Fruit fly (Drosophila melanogaster) whole organism, embryonic: ENCODE data around the gene Rai1.

Experiments used
- CG10321 ChIP-seq: fragments of 200-800 bp; sonication (Bioruptor generic); IDR thresholded peaks from 2 replicates; pipeline ENCODE4 v1.3.6; 2022; ENCODE audit warnings: missing biosample characterization, missing genetic modification characterization
- CG10431 ChIP-seq: fragments of 200-800 bp; sonication (Bioruptor generic); optimal IDR thresholded peaks from 3 replicates; lab custom pipeline; 2018; ENCODE audit warnings: missing biosample characterization, mild to moderate bottlenecking, missing genetic modification characterization
- CG10543 ChIP-seq: fragments of 200-800 bp; sonication (Bioruptor generic); optimal IDR thresholded peaks from 3 replicates; lab custom pipeline; 2017; ENCODE audit warnings: missing biosample characterization, mild to moderate bottlenecking, missing genetic modification characterization, moderate library complexity
- CG10654 ChIP-seq: fragments of 200-800 bp; sonication (Bioruptor generic); optimal IDR thresholded peaks from 2 replicates; lab custom pipeline; 2016; ENCODE audit warnings: missing biosample characterization, missing genetic modification characterization
- CG11247 ChIP-seq: fragments of 200-800 bp; sonication (Bioruptor generic); IDR thresholded peaks from 2 replicates; pipeline ENCODE4 v1.3.6; 2022; ENCODE audit warnings: missing biosample characterization, missing genetic modification characterization
- CG12236 ChIP-seq: fragments of 200-800 bp; sonication (Bioruptor generic); optimal IDR thresholded peaks from 2 replicates; lab custom pipeline; 2016; ENCODE audit warnings: missing biosample characterization, missing genetic modification characterization
- CG12299 ChIP-seq: fragments of 200-800 bp; sonication (Bioruptor generic); optimal IDR thresholded peaks from 2 replicates; lab custom pipeline; 2018; ENCODE audit warnings: missing biosample characterization, mild to moderate bottlenecking, missing genetic modification characterization
- CG13894 ChIP-seq: fragments of 200-800 bp; sonication (Bioruptor generic); optimal IDR thresholded peaks from 3 replicates; lab custom pipeline; 2018; ENCODE audit warnings: missing biosample characterization, mild to moderate bottlenecking, missing genetic modification characterization, moderate library complexity
- CG1529 ChIP-seq: fragments of 200-800 bp; sonication (Bioruptor generic); optimal IDR thresholded peaks from 3 replicates; lab custom pipeline; 2018; ENCODE audit warnings: missing biosample characterization, missing genetic modification characterization
- CG15479 ChIP-seq: fragments of 200-800 bp; sonication (Bioruptor generic); optimal IDR thresholded peaks from 3 replicates; lab custom pipeline; 2019; ENCODE audit warnings: missing biosample characterization, mild to moderate bottlenecking, missing genetic modification characterization, moderate library complexity
- CG18599 ChIP-seq: fragments of 200-800 bp; sonication (Bioruptor generic); optimal IDR thresholded peaks from 3 replicates; lab custom pipeline; 2017; ENCODE audit warnings: missing biosample characterization, missing genetic modification characterization, mild to moderate bottlenecking, moderate library complexity, missing genetic modification reagents
- CG2129 ChIP-seq: fragments of 200-800 bp; sonication (Bioruptor generic); IDR thresholded peaks from 2 replicates; pipeline ENCODE4 v1.3.6; 2022; ENCODE audit warnings: missing biosample characterization, missing genetic modification characterization; ENCODE audit not compliant: partially characterized antibody
- CG33213 ChIP-seq: fragments of 200-800 bp; sonication (Bioruptor generic); optimal IDR thresholded peaks from 3 replicates; lab custom pipeline; 2016; ENCODE audit warnings: missing biosample characterization, missing genetic modification characterization
- CG3995 ChIP-seq: fragments of 200-800 bp; sonication (Bioruptor generic); optimal IDR thresholded peaks from 3 replicates; lab custom pipeline; 2016; ENCODE audit warnings: missing biosample characterization, missing genetic modification characterization
- CG5180 ChIP-seq: fragments of 200-800 bp; sonication (Bioruptor generic); optimal IDR thresholded peaks from 3 replicates; lab custom pipeline; 2017; ENCODE audit warnings: missing biosample characterization, missing genetic modification characterization, mild to moderate bottlenecking, moderate library complexity, missing genetic modification reagents
- CG6689 ChIP-seq: fragments of 200-800 bp; sonication (Bioruptor generic); IDR thresholded peaks from 2 replicates; pipeline ENCODE4 v1.3.6; 2022; ENCODE audit warnings: missing biosample characterization, missing genetic modification characterization
- CG6854 ChIP-seq: fragments of 200-800 bp; sonication (Bioruptor generic); optimal IDR thresholded peaks from 3 replicates; lab custom pipeline; 2017; ENCODE audit warnings: missing biosample characterization, mild to moderate bottlenecking, missing genetic modification characterization
- CG8281 ChIP-seq: fragments of 200-800 bp; sonication (Bioruptor generic); optimal IDR thresholded peaks from 2 replicates; lab custom pipeline; 2018; ENCODE audit warnings: missing biosample characterization, mild to moderate bottlenecking, missing genetic modification characterization, moderate library complexity
- CG8765 ChIP-seq: fragments of 200-800 bp; sonication (Bioruptor generic); IDR thresholded peaks from 2 replicates; pipeline ENCODE4 v1.3.6; 2022; ENCODE audit warnings: missing biosample characterization, missing genetic modification characterization
- CG9437 ChIP-seq: fragments of 200-800 bp; sonication (Bioruptor generic); optimal IDR thresholded peaks from 2 replicates; lab custom pipeline; 2018; ENCODE audit warnings: missing biosample characterization, mild to moderate bottlenecking, missing genetic modification characterization
- CkIIα-i1 ChIP-seq: fragments of 200-800 bp; sonication (Bioruptor generic); IDR thresholded peaks from 2 replicates; pipeline ENCODE4 v1.3.6; 2022; ENCODE audit warnings: missing biosample characterization, missing genetic modification characterization
- CrebB ChIP-seq: fragments of 200-800 bp; sonication (Bioruptor generic); optimal IDR thresholded peaks from 3 replicates; lab custom pipeline; 2018; ENCODE audit warnings: missing biosample characterization, mild to moderate bottlenecking, missing genetic modification characterization
- Dip3 ChIP-seq: fragments of 200-800 bp; sonication (Bioruptor generic); optimal IDR thresholded peaks from 3 replicates; lab custom pipeline; 2016; ENCODE audit warnings: missing biosample characterization, missing genetic modification characterization
- Doc2 ChIP-seq: fragments of 200-800 bp; sonication (Bioruptor generic); IDR thresholded peaks from 2 replicates; pipeline ENCODE4 v1.3.6; 2022; ENCODE audit warnings: missing biosample characterization, missing genetic modification characterization
- Drgx ChIP-seq: fragments of 200-800 bp; sonication (Bioruptor generic); IDR thresholded peaks from 2 replicates; pipeline ENCODE4 v1.3.6; 2022; ENCODE audit warnings: missing biosample characterization, missing genetic modification characterization
- Gsc ChIP-seq: fragments of 200-800 bp; sonication (Bioruptor generic); IDR thresholded peaks from 2 replicates; pipeline ENCODE4 v1.3.6; 2022; ENCODE audit warnings: missing biosample characterization, missing genetic modification characterization
- MTF-1 ChIP-seq: fragments of 200-800 bp; sonication (Bioruptor generic); optimal IDR thresholded peaks from 2 replicates; lab custom pipeline; 2018; ENCODE audit warnings: missing biosample characterization, mild to moderate bottlenecking, missing genetic modification characterization, borderline replicate concordance
- Meics ChIP-seq: fragments of 200-800 bp; sonication (Bioruptor generic); optimal IDR thresholded peaks from 2 replicates; lab custom pipeline; 2017; ENCODE audit warnings: missing biosample characterization, mild to moderate bottlenecking, missing genetic modification characterization
- Myb ChIP-seq: fragments of 200-800 bp; sonication (Bioruptor generic); optimal IDR thresholded peaks from 2 replicates; lab custom pipeline; 2016; ENCODE audit warnings: missing biosample characterization, missing genetic modification characterization
- Ptx1 ChIP-seq: fragments of 200-800 bp; sonication (Bioruptor generic); IDR thresholded peaks from 2 replicates; pipeline ENCODE4 v1.3.6; 2022; ENCODE audit warnings: missing biosample characterization, missing genetic modification characterization
- Rx ChIP-seq: fragments of 200-800 bp; sonication (Bioruptor generic); IDR thresholded peaks from 2 replicates; pipeline ENCODE4 v1.3.6; 2022; ENCODE audit warnings: missing biosample characterization, missing genetic modification characterization
- Spps ChIP-seq: fragments of 200-800 bp; sonication (Bioruptor generic); optimal IDR thresholded peaks from 2 replicates; lab custom pipeline; 2018; ENCODE audit warnings: missing biosample characterization, mild to moderate bottlenecking, missing genetic modification characterization
- ab ChIP-seq: fragments of 200-800 bp; sonication (Bioruptor generic); optimal IDR thresholded peaks from 2 replicates; lab custom pipeline; 2016; ENCODE audit warnings: missing biosample characterization, missing genetic modification characterization
- al ChIP-seq: fragments of 200-800 bp; sonication (Bioruptor generic); IDR thresholded peaks from 2 replicates; pipeline ENCODE4 v1.3.6; 2022; ENCODE audit warnings: missing biosample characterization, missing genetic modification characterization
- ap ChIP-seq: fragments of 200-800 bp; sonication (Bioruptor generic); IDR thresholded peaks from 2 replicates; pipeline ENCODE4 v1.3.6; 2022; ENCODE audit warnings: missing biosample characterization, missing genetic modification characterization
- chm ChIP-seq: fragments of 200-800 bp; sonication (Bioruptor generic); IDR thresholded peaks from 2 replicates; pipeline ENCODE4 v1.3.6; 2022; ENCODE audit warnings: missing biosample characterization, missing genetic modification characterization
- exex ChIP-seq: fragments of 200-800 bp; sonication (Bioruptor generic); optimal IDR thresholded peaks from 4 replicates; lab custom pipeline; 2018; ENCODE audit warnings: missing biosample characterization, mild to moderate bottlenecking, missing genetic modification characterization, moderate library complexity
- gcm ChIP-seq: fragments of 200-800 bp; sonication (Bioruptor generic); optimal IDR thresholded peaks from 2 replicates; lab custom pipeline; 2019; ENCODE audit warnings: missing biosample characterization, mild to moderate bottlenecking, missing genetic modification characterization, moderate library complexity
- gsb-n ChIP-seq: fragments of 200-800 bp; sonication (Bioruptor generic); optimal IDR thresholded peaks from 3 replicates; lab custom pipeline; 2018; ENCODE audit warnings: missing biosample characterization, mild to moderate bottlenecking, missing genetic modification characterization
- her ChIP-seq: fragments of 200-800 bp; sonication (Bioruptor generic); optimal IDR thresholded peaks from 2 replicates; lab custom pipeline; 2016; ENCODE audit warnings: missing biosample characterization, missing genetic modification characterization
- kah ChIP-seq: fragments of 200-800 bp; sonication (Bioruptor generic); optimal IDR thresholded peaks from 2 replicates; lab custom pipeline; 2018; ENCODE audit warnings: missing biosample characterization, mild to moderate bottlenecking, missing genetic modification characterization
- knrl ChIP-seq: fragments of 200-800 bp; sonication (Bioruptor generic); IDR thresholded peaks from 3 replicates; pipeline ENCODE4 v1.3.6; 2022; ENCODE audit warnings: missing biosample characterization, missing genetic modification characterization; ENCODE audit not compliant: partially characterized antibody
- lab ChIP-seq: fragments of 200-800 bp; sonication (Bioruptor generic); optimal IDR thresholded peaks from 3 replicates; lab custom pipeline; 2017; ENCODE audit warnings: missing biosample characterization, missing genetic modification characterization, mild to moderate bottlenecking, moderate library complexity, missing genetic modification reagents
- nerfin-1 ChIP-seq: fragments of 200-800 bp; sonication (Bioruptor generic); optimal IDR thresholded peaks from 3 replicates; lab custom pipeline; 2019; ENCODE audit warnings: missing biosample characterization, mild to moderate bottlenecking, missing genetic modification characterization, moderate library complexity
- oc ChIP-seq: fragments of 200-800 bp; sonication (Bioruptor generic); optimal IDR thresholded peaks from 2 replicates; lab custom pipeline; 2018; ENCODE audit warnings: missing biosample characterization, mild to moderate bottlenecking, missing genetic modification characterization, moderate library complexity
- pnt ChIP-seq: fragments of 200-800 bp; sonication (Bioruptor generic); optimal IDR thresholded peaks from 3 replicates; lab custom pipeline; 2016; ENCODE audit warnings: missing biosample characterization, missing genetic modification characterization
- tll ChIP-seq, 2 experiments: fragments of 200-800 bp in 1 of 2; fragments of >200 bp in 1 of 2; sonication (Bioruptor generic) in 1 of 2; optimal IDR thresholded peaks; 2 replicates each; lab custom pipeline; 2017 to 2019; ENCODE audit warnings: missing biosample characterization in 2 of 2, missing genetic modification characterization in 2 of 2, mild to moderate bottlenecking in 1 of 2, moderate library complexity in 1 of 2
- tx ChIP-seq: fragments of 200-800 bp; sonication (Bioruptor generic); optimal IDR thresholded peaks from 2 replicates; lab custom pipeline; 2016; ENCODE audit warnings: missing biosample characterization, missing genetic modification characterization
- wor ChIP-seq: fragments of 200-800 bp; sonication (Bioruptor generic); IDR thresholded peaks from 2 replicates; pipeline ENCODE4 v1.3.6; 2022; ENCODE audit warnings: missing biosample characterization, missing genetic modification characterization

Rai1 gene

dm6 chrX:16782175-16782916, 20.8 kb downstream of the Rai1 start (continued):
- TF ChIP-seq CG6854 (peak; percentile 1), CG18599 (GFP tag; lab: Kevin White, UChicago) (peak; percentile 49), CG10543 (peak; percentile 67), Myb (peak; percentile 31), CG8281 (tag; lab: Kevin White, UChicago) (no peak), CG1529 (no peak), CG10654 (no peak), CG10431 (no peak), exex (tag; lab: Kevin White, UChicago) (no peak), nerfin-1 (no peak), Rx (peak; percentile 52; the same call in 1 of the 2 replicates), lab (peak; percentile 67), CrebB (tag; lab: Kevin White, UChicago) (no peak), knrl (GFP tag; lab: Robert Waterston, UW) (no peak), gsb-n (tag; lab: Kevin White, UChicago) (peak; percentile 5), ab (GFP tag; lab: Kevin White, UChicago) (no peak), CG8765 (no peak), CG13894 (peak; percentile 74), chm (GFP tag; lab: Robert Waterston, UW) (peak; percentile 42; the same call in 1 of the 2 replicates), CG10321 (GFP tag; lab: Robert Waterston, UW) (no peak), Meics (GFP tag; lab: Kevin White, UChicago) (peak; percentile 56), al (GFP tag; lab: Robert Waterston, UW) (peak; percentile 33; the same call in 1 of the 2 replicates), CG9437 (GFP tag; lab: Kevin White, UChicago) (peak; percentile 23), CG12236 (GFP tag; lab: Kevin White, UChicago) (peak; percentile 9), Drgx (GFP tag; lab: Robert Waterston, UW) (peak; percentile 67), gcm (no peak), CG2129 (GFP tag; lab: Robert Waterston, UW) (no peak), Spps (tag; lab: Kevin White, UChicago) (no peak), CkIIα-i1 (GFP tag; lab: Robert Waterston, UW) (no peak), wor (no peak), pnt (GFP tag; lab: Kevin White, UChicago) (peak; percentile 53), Doc2 (GFP tag; lab: Robert Waterston, UW) (no peak), CG5180 (GFP tag; lab: Kevin White, UChicago) (peak; percentile 4), Ptx1 (GFP tag; lab: Robert Waterston, UW) (peak; percentile 68), Dip3 (GFP tag; lab: Kevin White, UChicago) (no peak), Gsc (no peak), CG15479 (GFP tag; lab: Kevin White, UChicago) (no peak), tll (GFP tag; optimal IDR thresholded peaks at IDR 0.05; lab: Kevin White, UChicago) (no peak), CG11247 (GFP tag; lab: Robert Waterston, UW) (no peak), CG12299 (tag; lab: Kevin White, UChicago) (no peak), CG6689 (GFP tag; lab: Robert Waterston, UW) (peak; percentile 41; the same call in 1 of the 2 replicates), CG33213 (GFP tag; lab: Kevin White, UChicago) (no peak), tx (peak; percentile 52), ap (GFP tag; lab: Robert Waterston, UW) (peak; percentile 48), oc (tag; lab: Kevin White, UChicago) (no peak), her (GFP tag; lab: Kevin White, UChicago) (peak; percentile 5), CG3995 (GFP tag; lab: Kevin White, UChicago) (no peak), MTF-1 (GFP tag; lab: Kevin White, UChicago) (no peak), kah (GFP tag; lab: Kevin White, UChicago) (no peak)
